Worm (Caenorhabditis elegans): ENCODE results near the gene Y56A3A.7.

- TF ChIP-seq madf-9 (GFP tag; conservative IDR thresholded peaks at IDR 0.05) (no peak), nhr-76 (tag; optimal IDR thresholded peaks at IDR 0.05) (no peak), daf-12 (tag; optimal IDR thresholded peaks at IDR 0.05) (no peak)
Measured at ce11 chrIII:11891335-11891734, 55.5 kb downstream of the Y56A3A.7 start, which contains the start of gene faah-5.
